Worm (Caenorhabditis elegans): ENCODE measurements around the gene Y116A8C.20.

Y116A8C.20 gene

DNA sequence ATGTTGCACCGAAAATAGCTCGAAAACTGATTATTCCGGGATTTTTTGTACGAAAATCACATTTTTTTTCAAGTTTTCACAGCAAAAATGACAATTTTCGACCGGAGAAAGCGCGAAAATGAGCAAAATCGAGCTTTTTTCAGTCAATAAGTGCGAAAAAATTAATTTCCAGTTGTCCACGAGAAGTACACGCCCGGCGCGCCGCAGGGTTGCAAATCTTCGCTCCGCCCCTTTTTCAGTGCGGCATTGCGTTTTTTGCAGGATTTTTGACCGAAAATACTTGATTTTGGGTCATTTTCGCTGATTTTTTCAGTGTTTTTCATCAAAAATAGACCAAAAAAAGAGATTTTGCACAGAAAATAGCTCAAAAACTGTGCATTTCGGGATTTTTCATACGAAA is 43.6 kb downstream of the Y116A8C.20 start:
- no peak for TF ChIP-seq hnd-1 (tag; optimal IDR thresholded peaks at IDR 0.05)
- no peak for TF ChIP-seq tbx-11 (GFP tag; IDR thresholded peaks at IDR 0.05)
- TF ChIP-seq hmg-4 (GFP tag; optimal IDR thresholded peaks at IDR 0.05) = no peak
- TF ChIP-seq hmbx-1 (tag; optimal IDR thresholded peaks at IDR 0.05) = no peak
- no peak for TF ChIP-seq F13C5.2 (tag; optimal IDR thresholded peaks at IDR 0.05)
- TF ChIP-seq ama-1 (optimal IDR thresholded peaks at IDR 0.05) = no peak
- no peak for TF ChIP-seq aly-1 (tag; optimal IDR thresholded peaks at IDR 0.05)
- no peak for TF ChIP-seq ceh-13 (GFP tag; optimal IDR thresholded peaks at IDR 0.05)
- no peak for TF ChIP-seq B0310.2 (tag; optimal IDR thresholded peaks at IDR 0.05)
- no peak for TF ChIP-seq scrt-1 (GFP tag; IDR thresholded peaks at IDR 0.05)
- no peak for TF ChIP-seq flt-1 (GFP tag; IDR thresholded peaks at IDR 0.05)
- TF ChIP-seq ets-7 (tag; optimal IDR thresholded peaks at IDR 0.05) = no peak
- no peak for TF ChIP-seq tbx-37 (GFP tag; conservative IDR thresholded peaks at IDR 0.05)
- no peak for TF ChIP-seq sea-1 (GFP tag; conservative IDR thresholded peaks at IDR 0.05)
- no peak for TF ChIP-seq pes-1 (GFP tag; IDR thresholded peaks at IDR 0.05)

DNA sequence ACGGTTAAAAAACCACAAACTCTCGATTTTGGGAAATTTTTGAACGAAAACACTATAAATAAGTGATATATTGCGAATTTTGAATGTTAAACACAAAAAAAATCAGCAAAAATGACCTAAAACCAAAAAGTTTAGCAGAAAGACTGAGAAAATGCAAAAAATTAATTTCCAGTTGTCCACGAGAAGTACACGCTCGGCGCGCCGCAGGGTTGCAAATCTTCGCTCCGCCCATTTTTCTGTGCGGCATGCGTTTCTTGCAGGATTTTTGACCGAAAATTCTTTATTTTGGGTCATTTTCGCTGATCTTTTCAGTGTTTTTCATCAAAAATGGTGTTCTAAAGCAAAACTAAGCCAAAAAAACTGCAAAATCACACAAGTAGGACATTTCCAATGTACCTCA is 44.1 kb downstream of the Y116A8C.20 start:
- no peak for TF ChIP-seq ceh-13 (GFP tag; optimal IDR thresholded peaks at IDR 0.05)
- no peak for TF ChIP-seq tbx-37 (GFP tag; conservative IDR thresholded peaks at IDR 0.05)
- no peak for TF ChIP-seq ama-1 (optimal IDR thresholded peaks at IDR 0.05)
- no peak for TF ChIP-seq F13C5.2 (tag; optimal IDR thresholded peaks at IDR 0.05)
- TF ChIP-seq ceh-36 (tag; optimal IDR thresholded peaks at IDR 0.05) = no peak
- no peak for TF ChIP-seq sea-1 (GFP tag; conservative IDR thresholded peaks at IDR 0.05)
- no peak for TF ChIP-seq hnd-1 (tag; optimal IDR thresholded peaks at IDR 0.05)
- no peak for TF ChIP-seq tra-4 (tag; optimal IDR thresholded peaks at IDR 0.05)
- TF ChIP-seq scrt-1 (GFP tag; IDR thresholded peaks at IDR 0.05) = no peak
- no peak for TF ChIP-seq B0310.2 (tag; optimal IDR thresholded peaks at IDR 0.05)
- no peak for TF ChIP-seq pes-1 (GFP tag; IDR thresholded peaks at IDR 0.05)
- no peak for TF ChIP-seq aly-1 (tag; optimal IDR thresholded peaks at IDR 0.05)
- TF ChIP-seq tbx-11 (GFP tag; IDR thresholded peaks at IDR 0.05) = no peak
- no peak for TF ChIP-seq flt-1 (GFP tag; IDR thresholded peaks at IDR 0.05)
- no peak for TF ChIP-seq ets-7 (tag; optimal IDR thresholded peaks at IDR 0.05)
- TF ChIP-seq hmg-4 (GFP tag; optimal IDR thresholded peaks at IDR 0.05) = no peak
- TF ChIP-seq hmbx-1 (tag; optimal IDR thresholded peaks at IDR 0.05) = no peak

DNA sequence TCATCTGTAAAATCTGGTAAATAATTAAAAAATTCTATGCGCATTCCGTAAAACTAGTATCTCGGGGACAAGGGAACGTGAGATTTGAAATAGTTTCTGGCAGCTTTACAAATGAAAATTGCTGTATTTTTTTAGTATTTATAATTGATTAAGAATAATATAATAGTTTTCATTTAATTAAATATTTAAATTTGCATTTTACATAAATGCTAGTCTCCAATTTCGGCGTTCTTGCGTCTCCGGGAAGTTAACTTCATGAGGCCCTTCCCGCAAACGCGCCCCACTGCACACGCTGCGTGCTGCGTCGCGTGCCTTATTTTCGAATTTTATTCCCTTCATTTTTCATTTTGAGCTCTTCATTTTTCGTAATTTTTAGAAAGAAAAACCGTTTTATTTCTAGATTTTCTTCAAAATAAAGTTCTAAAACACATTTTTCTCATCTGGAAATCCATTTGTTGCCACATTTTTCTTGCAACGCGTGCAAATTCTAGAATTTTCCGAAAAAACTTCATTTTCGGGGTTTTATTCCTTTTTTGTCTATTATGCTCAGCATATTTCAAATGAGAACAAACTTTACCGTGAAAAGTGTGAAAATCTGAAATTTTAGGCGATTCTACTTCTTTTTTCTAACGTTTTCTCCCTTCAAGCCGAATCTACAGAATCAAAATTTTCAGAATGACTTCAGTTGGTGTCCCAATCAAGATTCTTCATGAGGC is 46.8 kb downstream of the Y116A8C.20 start, which contains the start of the genes snx-13 and snr-1:
snx-13 (minus strand) TSS at position 55 of the 716 bp plus-strand sequence.
snr-1 (plus strand) TSS at position 666 of the 716 bp plus-strand sequence.
- TF ChIP-seq F13C5.2 (tag; optimal IDR thresholded peaks at IDR 0.05) (peak; percentile 84), hmg-4 (GFP tag; optimal IDR thresholded peaks at IDR 0.05) (peak; percentile 87), hmbx-1 (tag; optimal IDR thresholded peaks at IDR 0.05) (peak; percentile 90), flt-1 (GFP tag; IDR thresholded peaks at IDR 0.05) (0 out of 2 replicates have a peak, but pooled peaks have one; percentile 49), tbx-11 (GFP tag; IDR thresholded peaks at IDR 0.05) (peak; percentile 75), ets-7 (tag; optimal IDR thresholded peaks at IDR 0.05) (peak; percentile 16), scrt-1 (GFP tag; IDR thresholded peaks at IDR 0.05) (peak; percentile 72), ama-1 (optimal IDR thresholded peaks at IDR 0.05) (no peak), sea-1 (GFP tag; conservative IDR thresholded peaks at IDR 0.05) (peak; percentile 79), pes-1 (GFP tag; IDR thresholded peaks at IDR 0.05) (peak; percentile 88), tbx-37 (GFP tag; conservative IDR thresholded peaks at IDR 0.05) (peak; percentile 71), hnd-1 (tag; optimal IDR thresholded peaks at IDR 0.05) (peak; percentile 73), ceh-36 (tag; optimal IDR thresholded peaks at IDR 0.05) (peak; percentile 61), aly-1 (tag; optimal IDR thresholded peaks at IDR 0.05) (no peak), B0310.2 (tag; optimal IDR thresholded peaks at IDR 0.05) (peak; percentile 86), tra-4 (tag; optimal IDR thresholded peaks at IDR 0.05) (peak; percentile 63), ceh-13 (GFP tag; optimal IDR thresholded peaks at IDR 0.05) (peak; percentile 88)

DNA sequence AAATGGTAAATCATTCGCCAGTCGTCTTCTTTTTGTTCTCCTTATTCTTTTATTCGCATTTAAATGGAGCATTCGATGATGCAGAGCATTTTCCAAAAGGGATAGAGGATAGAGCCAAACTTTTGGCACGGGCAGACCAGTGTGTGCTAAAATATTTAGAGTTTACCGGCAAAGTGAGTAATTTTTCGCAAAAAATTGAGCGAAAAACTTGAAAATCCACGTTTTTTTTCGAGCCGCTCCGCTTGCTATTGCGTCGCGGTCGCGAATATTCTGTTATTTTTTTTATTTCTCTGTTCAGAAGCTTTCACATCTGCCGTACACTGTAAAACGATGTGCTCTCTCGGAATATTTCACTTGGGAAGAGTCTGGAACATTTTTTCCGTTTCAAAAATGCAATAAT is 48.1 kb downstream of the Y116A8C.20 start, which contains the start of gene Y116A8C.43:
Y116A8C.43 (plus strand) TSS at position 3 of the 400 bp plus-strand sequence.
- TF ChIP-seq ama-1 (optimal IDR thresholded peaks at IDR 0.05) (peak; percentile 64), tra-4 (tag; optimal IDR thresholded peaks at IDR 0.05) (no peak)
